Worm (Caenorhabditis elegans) whole organism, L3 larva: Measurements from ENCODE around the gene srx-74.

Experiments
- aly-2 ChIP-seq: fragments of 150-350 bp; optimal IDR thresholded peaks from 2 replicates; lab custom pipeline; 2014; ENCODE audit warnings: missing biosample characterization, missing genetic modification characterization
- ceh-16 ChIP-seq: sonication (generic microtip); optimal IDR thresholded peaks from 2 replicates; lab custom pipeline; 2017; ENCODE audit warnings: missing biosample characterization, missing genetic modification characterization
- ceh-28 ChIP-seq: fragments of 150-350 bp; optimal IDR thresholded peaks from 2 replicates; lab custom pipeline; 2014; ENCODE audit warnings: missing biosample characterization, missing genetic modification reagents, missing genetic modification characterization
- ceh-9 ChIP-seq: sonication (generic microtip); optimal IDR thresholded peaks from 2 replicates; lab custom pipeline; 2018; ENCODE audit warnings: missing biosample characterization, missing genetic modification characterization
- egl-27 ChIP-seq: sonication (generic microtip); optimal IDR thresholded peaks from 4 replicates; lab custom pipeline; 2017; ENCODE audit warnings: missing biosample characterization, missing genetic modification reagents, missing genetic modification characterization
- elt-1 ChIP-seq: fragments of 150-350 bp; optimal IDR thresholded peaks from 2 replicates; lab custom pipeline; 2014; ENCODE audit warnings: missing biosample characterization, missing genetic modification characterization
- elt-2 ChIP-seq: sonication (generic microtip); optimal IDR thresholded peaks from 2 replicates; lab custom pipeline; 2016; ENCODE audit warnings: missing genetic modification reagents, mild to moderate bottlenecking, missing genetic modification characterization, missing compliant biosample characterization
- elt-3 ChIP-seq, 3 experiments: fragments of 150-350 bp in 1 of 3; sonication (generic microtip) in 2 of 3; optimal IDR thresholded peaks; 2 replicates in 2 of 3; 4 replicates in 1 of 3; lab custom pipeline; 2014 to 2017; ENCODE audit warnings: missing biosample characterization in 3 of 3, missing genetic modification characterization in 3 of 3
- eor-1 ChIP-seq, 2 experiments: fragments of 150-350 bp; optimal IDR thresholded peaks; 2 replicates each; lab custom pipeline; 2014 to 2018; ENCODE audit warnings: missing biosample characterization in 2 of 2, missing genetic modification characterization in 2 of 2
- fkh-10 ChIP-seq: sonication (generic microtip); optimal IDR thresholded peaks from 2 replicates; lab custom pipeline; 2017; ENCODE audit warnings: missing biosample characterization, missing genetic modification reagents, missing genetic modification characterization
- fkh-2 ChIP-seq: fragments of 150-350 bp; optimal IDR thresholded peaks from 2 replicates; lab custom pipeline; 2014; ENCODE audit warnings: missing biosample characterization, missing genetic modification reagents, missing genetic modification characterization
- fos-1 ChIP-seq: fragments of 150-350 bp; optimal IDR thresholded peaks from 2 replicates; lab custom pipeline; 2014; ENCODE audit warnings: missing biosample characterization, missing genetic modification characterization
- hmg-11 ChIP-seq: sonication (generic microtip); optimal IDR thresholded peaks from 2 replicates; lab custom pipeline; 2016; ENCODE audit warnings: missing genetic modification characterization, missing compliant biosample characterization
- jun-1 ChIP-seq: fragments of 150-350 bp; optimal IDR thresholded peaks from 2 replicates; lab custom pipeline; 2014; ENCODE audit warnings: missing biosample characterization, missing genetic modification reagents, missing genetic modification characterization
- lin-15B ChIP-seq: fragments of 150-350 bp; optimal IDR thresholded peaks from 2 replicates; lab custom pipeline; 2014; ENCODE audit warnings: missing biosample characterization, missing genetic modification characterization
- lin-39 ChIP-seq: fragments of 150-350 bp; optimal IDR thresholded peaks from 2 replicates; lab custom pipeline; 2018; ENCODE audit warnings: missing biosample characterization, missing genetic modification reagents, missing genetic modification characterization
- lsy-12 ChIP-seq: sonication (generic microtip); optimal IDR thresholded peaks from 2 replicates; lab custom pipeline; 2016; ENCODE audit warnings: mild to moderate bottlenecking, missing genetic modification characterization, missing compliant biosample characterization
- mdl-1 ChIP-seq: fragments of 150-350 bp; optimal IDR thresholded peaks from 2 replicates; lab custom pipeline; 2014; ENCODE audit warnings: missing biosample characterization, missing genetic modification characterization
- mml-1 ChIP-seq: fragments of 150-350 bp; sonication (generic microtip); optimal IDR thresholded peaks from 3 replicates; lab custom pipeline; 2014; ENCODE audit warnings: missing biosample characterization, missing genetic modification characterization
- nfya-1 ChIP-seq: sonication (generic microtip); optimal IDR thresholded peaks from 2 replicates; lab custom pipeline; 2017; ENCODE audit warnings: missing genetic modification characterization, mild to moderate bottlenecking, missing compliant biosample characterization, antibody characterized with exemption, moderate library complexity; ENCODE audit not compliant: insufficient read depth
- nhr-11 ChIP-seq: fragments of 150-350 bp; optimal IDR thresholded peaks from 2 replicates; lab custom pipeline; 2014; ENCODE audit warnings: missing biosample characterization, missing genetic modification characterization
- nhr-23 ChIP-seq: fragments of 150-350 bp; optimal IDR thresholded peaks from 2 replicates; lab custom pipeline; 2014; ENCODE audit warnings: missing biosample characterization, missing genetic modification reagents, missing genetic modification characterization
- nhr-237 ChIP-seq: fragments of 150-350 bp; optimal IDR thresholded peaks from 2 replicates; lab custom pipeline; 2014; ENCODE audit warnings: missing biosample characterization, missing genetic modification characterization
- nhr-25 ChIP-seq: sonication (generic microtip); optimal IDR thresholded peaks from 2 replicates; lab custom pipeline; 2017; ENCODE audit warnings: missing biosample characterization, missing genetic modification characterization
- nhr-43 ChIP-seq: sonication (generic microtip); optimal IDR thresholded peaks from 2 replicates; lab custom pipeline; 2016; ENCODE audit warnings: mild to moderate bottlenecking, missing genetic modification characterization, missing compliant biosample characterization; ENCODE audit not compliant: poor library complexity, severe bottlenecking
- nhr-67 ChIP-seq: fragments of 150-350 bp; optimal IDR thresholded peaks from 2 replicates; lab custom pipeline; 2014; ENCODE audit warnings: missing biosample characterization, missing genetic modification characterization
- nhr-76 ChIP-seq: fragments of 150-350 bp; sonication (generic microtip); optimal IDR thresholded peaks from 5 replicates; lab custom pipeline; 2014; ENCODE audit warnings: missing biosample characterization, missing genetic modification characterization
- nhr-77 ChIP-seq: fragments of 150-350 bp; optimal IDR thresholded peaks from 2 replicates; lab custom pipeline; 2014; ENCODE audit warnings: missing biosample characterization, missing genetic modification characterization
- pha-4 ChIP-seq: fragments of 150-350 bp; optimal IDR thresholded peaks from 2 replicates; lab custom pipeline; 2014; ENCODE audit warnings: missing biosample characterization, missing genetic modification reagents, missing genetic modification characterization
- pqm-1 ChIP-seq: fragments of 150-350 bp; optimal IDR thresholded peaks from 2 replicates; lab custom pipeline; 2017; ENCODE audit warnings: missing biosample characterization, missing genetic modification characterization, inconsistent platforms
- skn-1 ChIP-seq: fragments of 150-350 bp; optimal IDR thresholded peaks from 2 replicates; lab custom pipeline; 2014; ENCODE audit warnings: missing biosample characterization, missing genetic modification characterization
- snpc-4 ChIP-seq: fragments of 150-350 bp; optimal IDR thresholded peaks from 2 replicates; lab custom pipeline; 2014; ENCODE audit warnings: missing biosample characterization, missing genetic modification characterization
- tbx-2 ChIP-seq: sonication (generic microtip); optimal IDR thresholded peaks from 2 replicates; lab custom pipeline; 2016; ENCODE audit warnings: mild to moderate bottlenecking, missing genetic modification characterization, missing compliant biosample characterization
- unc-39 ChIP-seq: sonication (generic microtip); optimal IDR thresholded peaks from 4 replicates; lab custom pipeline; 2017; ENCODE audit warnings: missing biosample characterization, missing genetic modification characterization
- unc-62 ChIP-seq: fragments of 150-350 bp; sonication (generic microtip); optimal IDR thresholded peaks from 4 replicates; lab custom pipeline; 2014; ENCODE audit warnings: missing biosample characterization, missing genetic modification reagents, missing genetic modification characterization
- ztf-11 ChIP-seq: fragments of 150-350 bp; optimal IDR thresholded peaks from 2 replicates; lab custom pipeline; 2014; ENCODE audit warnings: missing biosample characterization, missing genetic modification characterization

The srx-74 gene

DNA sequence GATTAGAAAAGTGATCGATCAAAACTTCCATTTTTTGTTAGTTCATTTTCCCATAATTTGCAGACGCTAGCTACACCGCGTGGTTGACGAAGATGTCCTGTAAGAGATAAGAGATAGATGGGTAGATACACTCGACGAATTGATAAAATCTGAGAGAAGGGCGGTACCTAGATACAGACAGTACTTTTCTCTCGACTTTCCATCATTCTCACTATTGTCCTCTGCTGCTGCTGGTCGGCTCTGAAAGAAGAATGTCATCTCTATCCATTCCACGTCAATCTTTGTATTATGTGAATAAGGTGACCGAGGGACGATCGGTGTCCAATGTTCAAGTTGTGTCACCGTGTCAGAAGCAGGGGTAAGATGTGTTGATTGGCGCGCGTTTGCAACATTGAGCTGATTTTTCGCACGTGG, 33.8 kb downstream of the srx-74 start, which contains the start of gene pmt-2:
Gene pmt-2 (plus strand): TSS at position 64 of the 414 bp plus-strand sequence.
- TF ChIP-seq elt-2 (tag; lab: Kevin White, UChicago) (peak; percentile 32), mml-1 (tag; lab: Kevin White, UChicago) (no peak), nfya-1 (tag; lab: Kevin White, UChicago) (peak; percentile 1), lsy-12 (tag; lab: Kevin White, UChicago) (no peak), elt-1 (tag; lab: Kevin White, UChicago) (peak; percentile 99), nhr-25 (tag; lab: Kevin White, UChicago) (peak; percentile 83), mdl-1 (no peak), unc-62 (GFP tag; lab: Kevin White, UChicago) (no peak), fkh-2 (no peak), elt-3 (tag; optimal IDR thresholded peaks at IDR 0.05; lab: Kevin White, UChicago) (peak in 1 of 3 experiments; percentile 54), nhr-23 (peak; percentile 46), nhr-77 (tag; lab: Kevin White, UChicago) (no peak), tbx-2 (tag; lab: Kevin White, UChicago) (no peak), ceh-9 (tag; lab: Kevin White, UChicago) (no peak)

DNA sequence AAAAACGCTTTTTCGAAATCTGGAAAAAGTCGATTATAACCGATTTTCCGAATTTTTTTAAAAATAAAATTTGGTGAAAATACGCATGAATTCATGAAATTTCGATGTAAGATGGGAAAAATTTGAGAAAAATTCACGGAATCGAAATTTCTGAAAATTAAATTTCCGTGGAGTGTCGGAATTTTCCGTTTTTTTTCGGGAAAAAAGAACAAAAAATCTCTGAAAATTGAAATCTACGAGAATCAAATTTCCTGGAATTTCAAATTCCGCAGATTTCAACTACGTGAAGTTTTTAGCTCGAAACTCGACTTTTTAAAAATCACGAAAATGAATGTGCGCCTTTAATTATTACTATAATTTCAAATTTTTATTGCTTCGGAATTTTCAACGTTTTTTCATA, 36.0 kb downstream of the srx-74 start:
- TF ChIP-seq fkh-10 (GFP tag; lab: Kevin White, UChicago): peak; percentile 48
- TF ChIP-seq eor-1 (tag; optimal IDR thresholded peaks at IDR 0.05; lab: Kevin White, UChicago): no peak

DNA sequence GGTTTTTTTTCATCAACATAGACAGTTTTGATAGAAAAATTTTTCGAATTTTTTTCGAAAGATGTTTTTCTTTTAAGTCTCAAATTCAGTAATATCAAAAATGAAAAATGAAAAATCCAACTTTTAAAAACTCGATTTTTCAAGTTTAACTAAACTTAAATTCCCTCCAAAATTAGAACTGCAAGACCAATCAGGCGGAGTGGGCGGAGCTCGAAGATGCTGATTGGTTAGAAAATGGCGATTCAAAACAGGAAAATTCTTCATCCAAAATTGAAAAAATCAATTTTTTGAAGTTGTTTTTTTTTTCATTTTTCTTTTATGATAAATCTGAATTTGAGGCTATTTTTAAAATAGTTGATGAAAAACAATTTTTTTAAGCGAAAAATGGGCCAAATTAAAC, 37.6 kb downstream of the srx-74 start:
- TF ChIP-seq nfya-1 (tag; lab: Kevin White, UChicago): peak; percentile 98
- TF ChIP-seq ztf-11 (tag; lab: Kevin White, UChicago): no peak

DNA sequence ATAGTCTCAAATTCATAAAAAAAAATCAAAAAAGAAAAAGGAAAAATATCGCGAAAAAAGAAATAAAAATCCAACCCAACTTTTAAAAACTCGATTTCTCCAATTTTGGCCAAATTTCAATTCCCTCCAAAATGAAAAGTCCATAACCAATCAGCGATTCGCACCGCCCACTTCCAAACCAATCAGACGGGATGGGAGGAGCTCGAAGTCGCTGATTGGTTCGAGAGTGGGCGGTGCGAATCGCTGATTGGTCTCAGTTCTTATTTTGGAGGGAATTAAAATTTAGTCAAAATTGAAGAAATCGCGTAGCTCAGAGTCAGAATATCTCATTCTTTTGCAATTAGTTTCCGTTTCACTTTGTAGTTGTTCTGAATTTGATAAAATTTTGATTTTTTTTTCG, 38.8 kb downstream of the srx-74 start:
- TF ChIP-seq egl-27 (tag; lab: Kevin White, UChicago) (no peak), nhr-11 (tag; lab: Kevin White, UChicago) (no peak), aly-2 (no peak), nfya-1 (tag; lab: Kevin White, UChicago) (peak; percentile 98), elt-1 (tag; lab: Kevin White, UChicago) (no peak), pqm-1 (tag; lab: Kevin White, UChicago) (no peak), elt-3 (tag; optimal IDR thresholded peaks at IDR 0.05; lab: Kevin White, UChicago) (no peak)

DNA sequence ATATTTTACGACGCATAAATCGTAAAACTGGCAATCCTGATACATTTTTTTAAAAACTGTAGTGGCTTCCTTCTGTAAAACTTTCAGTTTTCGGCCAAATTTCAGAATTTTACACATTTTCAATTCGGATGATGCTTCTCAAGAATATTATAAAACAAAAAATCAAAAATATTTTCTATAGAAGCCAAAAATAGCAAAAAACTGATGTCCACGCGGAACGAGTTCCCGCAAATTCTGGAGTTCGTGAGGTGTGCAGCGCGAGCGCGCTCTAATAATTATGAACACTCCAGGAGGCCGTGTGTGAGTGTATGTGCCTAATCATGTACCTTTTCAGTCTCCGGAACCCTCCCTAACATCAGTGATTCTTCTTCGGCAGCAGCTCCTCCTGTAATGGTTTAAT, 45.0 kb downstream of the srx-74 start, which contains the start of gene sumv-2:
Gene sumv-2 (plus strand): TSS at position 301 of the 400 bp plus-strand sequence.
- TF ChIP-seq hmg-11 (tag; lab: Kevin White, UChicago): no peak
- TF ChIP-seq eor-1 (tag; optimal IDR thresholded peaks at IDR 0.05; lab: Kevin White, UChicago): no peak
- no peak for TF ChIP-seq nhr-237 (tag; lab: Kevin White, UChicago)
- no peak for TF ChIP-seq fkh-2
- no peak for TF ChIP-seq ceh-9 (tag; lab: Kevin White, UChicago)
- no peak for TF ChIP-seq pqm-1 (tag; lab: Kevin White, UChicago)
- TF ChIP-seq lsy-12 (tag; lab: Kevin White, UChicago): no peak
- TF ChIP-seq ceh-16 (tag; lab: Kevin White, UChicago): no peak
- TF ChIP-seq ceh-28 (tag; lab: Kevin White, UChicago): no peak
- TF ChIP-seq pha-4 (tag; lab: Kevin White, UChicago): no peak
- no peak for TF ChIP-seq nhr-76
- no peak for TF ChIP-seq elt-3 (tag; optimal IDR thresholded peaks at IDR 0.05; lab: Kevin White, UChicago)
- no peak for TF ChIP-seq nhr-43 (tag; lab: Kevin White, UChicago)
- TF ChIP-seq nhr-23: no peak

DNA sequence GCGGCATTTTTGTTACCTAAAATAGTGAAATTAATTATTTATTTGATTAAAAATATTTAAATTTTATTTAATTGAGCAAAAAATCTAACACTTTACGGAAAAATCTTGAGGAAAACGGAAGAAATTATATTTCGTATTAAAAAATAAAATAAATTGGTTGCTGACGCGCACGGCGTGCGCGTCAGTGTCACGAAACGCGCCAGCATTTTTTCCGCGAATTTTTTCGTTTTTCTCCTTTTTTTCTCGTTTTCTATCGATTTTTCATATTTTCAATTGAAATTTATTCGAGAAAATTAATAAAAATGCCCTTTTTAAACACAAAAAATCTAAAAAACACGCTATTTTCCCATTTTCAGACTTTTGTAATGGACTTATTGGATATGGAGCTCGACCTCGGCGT, 46.5 kb downstream of the srx-74 start, which contains the start of the genes Y61A9LA.10 and F54D11.4:
Gene Y61A9LA.10 (minus strand): TSS at position 16 of the 400 bp plus-strand sequence.
Gene F54D11.4 (plus strand): TSS at position 350 of the 400 bp plus-strand sequence.
- TF ChIP-seq elt-3 (tag; optimal IDR thresholded peaks at IDR 0.05; lab: Kevin White, UChicago): no peak
- no peak for TF ChIP-seq ceh-9 (tag; lab: Kevin White, UChicago)
- TF ChIP-seq jun-1: no peak
- no peak for TF ChIP-seq mdl-1
- no peak for TF ChIP-seq unc-39 (tag; lab: Kevin White, UChicago)
- peak; percentile 76 for TF ChIP-seq nhr-23
- TF ChIP-seq ceh-16 (tag; lab: Kevin White, UChicago): no peak
- TF ChIP-seq fkh-2: no peak
- TF ChIP-seq elt-2 (tag; lab: Kevin White, UChicago): peak; percentile 37
- peak; percentile 47 for TF ChIP-seq nfya-1 (tag; lab: Kevin White, UChicago)
- no peak for TF ChIP-seq mml-1 (tag; lab: Kevin White, UChicago)
- no peak for TF ChIP-seq nhr-237 (tag; lab: Kevin White, UChicago)
- no peak for TF ChIP-seq nhr-25 (tag; lab: Kevin White, UChicago)
- no peak for TF ChIP-seq lsy-12 (tag; lab: Kevin White, UChicago)
- no peak for TF ChIP-seq nhr-77 (tag; lab: Kevin White, UChicago)
- peak; percentile 37 for TF ChIP-seq lin-39 (tag; lab: Kevin White, UChicago)
- TF ChIP-seq skn-1 (tag; lab: Kevin White, UChicago): peak; percentile 1
- TF ChIP-seq hmg-11 (tag; lab: Kevin White, UChicago): peak; percentile 41
- TF ChIP-seq fos-1 (tag; lab: Kevin White, UChicago): no peak
- TF ChIP-seq pha-4 (tag; lab: Kevin White, UChicago): peak; percentile 72
- TF ChIP-seq ceh-28 (tag; lab: Kevin White, UChicago): peak; percentile 50
- TF ChIP-seq lin-15B (tag; lab: Kevin White, UChicago): peak; percentile 54
- peak; percentile 53 for TF ChIP-seq snpc-4
- no peak for TF ChIP-seq nhr-67 (tag; lab: Kevin White, UChicago)
- TF ChIP-seq, all 47 proteins: peak for 10
